Worm (Caenorhabditis elegans): ENCODE measurements around the gene Y41C4A.21.

Gene Y41C4A.21

ce11 chrIII:11689887-11690286 lies 42.3 kb upstream of the Y41C4A.21 start:
- TF ChIP-seq flh-1 (GFP tag; optimal IDR thresholded peaks at IDR 0.05), result no peak
- no peak for TF ChIP-seq zip-8 (tag; optimal IDR thresholded peaks at IDR 0.05)
- no peak for TF ChIP-seq ceh-43 (GFP tag; optimal IDR thresholded peaks at IDR 0.05)
- TF ChIP-seq elt-3 (tag; optimal IDR thresholded peaks at IDR 0.05), result no peak
- no peak for TF ChIP-seq M03D4.4 (tag; optimal IDR thresholded peaks at IDR 0.05)
- no peak for TF ChIP-seq unc-39 (tag; optimal IDR thresholded peaks at IDR 0.05)
- no peak for TF ChIP-seq lsy-2 (tag; optimal IDR thresholded peaks at IDR 0.05)
- no peak for TF ChIP-seq nhr-237 (tag; optimal IDR thresholded peaks at IDR 0.05)
- no peak for TF ChIP-seq ham-2 (GFP tag; optimal IDR thresholded peaks at IDR 0.05)
- TF ChIP-seq mab-5 (tag; optimal IDR thresholded peaks at IDR 0.05), result no peak
- TF ChIP-seq lin-13 (tag; optimal IDR thresholded peaks at IDR 0.05), result no peak
- TF ChIP-seq blmp-1 (tag; optimal IDR thresholded peaks at IDR 0.05), result no peak
- no peak for TF ChIP-seq elt-1 (tag; optimal IDR thresholded peaks at IDR 0.05; ENCODE audit: borderline replicate concordance, insufficient read depth)
- no peak for TF ChIP-seq unc-120 (tag; optimal IDR thresholded peaks at IDR 0.05; ENCODE audit: poor library complexity, severe bottlenecking)

ce11 chrIII:11692380-11692779 lies 39.8 kb upstream of the Y41C4A.21 start:
- TF ChIP-seq ceh-83 (GFP tag; optimal IDR thresholded peaks at IDR 0.05) (no peak), ces-1 (GFP tag; optimal IDR thresholded peaks at IDR 0.05) (no peak), blmp-1 (tag; optimal IDR thresholded peaks at IDR 0.05) (no peak), elt-1 (tag; optimal IDR thresholded peaks at IDR 0.05; ENCODE audit: borderline replicate concordance, insufficient read depth) (no peak), mab-5 (tag; optimal IDR thresholded peaks at IDR 0.05) (no peak), pha-4 (tag; optimal IDR thresholded peaks at IDR 0.05) (no peak), nhr-28 (tag; optimal IDR thresholded peaks at IDR 0.05) (no peak), bed-3 (GFP tag; optimal IDR thresholded peaks at IDR 0.05) (no peak), nhr-76 (tag; optimal IDR thresholded peaks at IDR 0.05) (no peak), lin-32 (GFP tag; optimal IDR thresholded peaks at IDR 0.05) (no peak), mep-1 (tag; optimal IDR thresholded peaks at IDR 0.05) (no peak), unc-62 (GFP tag; optimal IDR thresholded peaks at IDR 0.05) (no peak), ceh-39 (tag; optimal IDR thresholded peaks at IDR 0.05) (no peak), mls-2 (tag; optimal IDR thresholded peaks at IDR 0.05) (no peak), cnd-1 (tag; optimal IDR thresholded peaks at IDR 0.05) (no peak), lsy-2 (tag; optimal IDR thresholded peaks at IDR 0.05) (no peak)

- no peak for TF ChIP-seq unc-62 (GFP tag; optimal IDR thresholded peaks at IDR 0.05)
- TF ChIP-seq M03D4.4 (tag; optimal IDR thresholded peaks at IDR 0.05), result no peak
- no peak for TF ChIP-seq lin-32 (GFP tag; optimal IDR thresholded peaks at IDR 0.05)
- TF ChIP-seq sem-2 (GFP tag; optimal IDR thresholded peaks at IDR 0.05), result no peak
- no peak for TF ChIP-seq pha-4 (tag; optimal IDR thresholded peaks at IDR 0.05)
- TF ChIP-seq mep-1 (tag; optimal IDR thresholded peaks at IDR 0.05), result no peak
- TF ChIP-seq unc-39 (tag; optimal IDR thresholded peaks at IDR 0.05), result no peak
- TF ChIP-seq elt-1 (tag; optimal IDR thresholded peaks at IDR 0.05; ENCODE audit: borderline replicate concordance, insufficient read depth), result no peak
- no peak for TF ChIP-seq hlh-1 (tag; optimal IDR thresholded peaks at IDR 0.05)
- no peak for TF ChIP-seq tbx-8 (GFP tag; optimal IDR thresholded peaks at IDR 0.05)
- no peak for TF ChIP-seq unc-120 (tag; optimal IDR thresholded peaks at IDR 0.05; ENCODE audit: poor library complexity, severe bottlenecking)
- TF ChIP-seq lsy-2 (tag; optimal IDR thresholded peaks at IDR 0.05), result no peak
- TF ChIP-seq cnd-1 (tag; optimal IDR thresholded peaks at IDR 0.05), result no peak
- no peak for TF ChIP-seq mls-2 (tag; optimal IDR thresholded peaks at IDR 0.05)
- TF ChIP-seq sptf-1 (tag; optimal IDR thresholded peaks at IDR 0.05), result no peak
- no peak for TF ChIP-seq nhr-12 (tag; optimal IDR thresholded peaks at IDR 0.05)
- no peak for TF ChIP-seq elt-3 (tag; optimal IDR thresholded peaks at IDR 0.05)
- no peak for TF ChIP-seq nhr-76 (tag; optimal IDR thresholded peaks at IDR 0.05)
- TF ChIP-seq mab-5 (tag; optimal IDR thresholded peaks at IDR 0.05), result no peak
Measured at ce11 chrIII:11694506-11694947, 37.6 kb upstream of the Y41C4A.21 start.

DNA sequence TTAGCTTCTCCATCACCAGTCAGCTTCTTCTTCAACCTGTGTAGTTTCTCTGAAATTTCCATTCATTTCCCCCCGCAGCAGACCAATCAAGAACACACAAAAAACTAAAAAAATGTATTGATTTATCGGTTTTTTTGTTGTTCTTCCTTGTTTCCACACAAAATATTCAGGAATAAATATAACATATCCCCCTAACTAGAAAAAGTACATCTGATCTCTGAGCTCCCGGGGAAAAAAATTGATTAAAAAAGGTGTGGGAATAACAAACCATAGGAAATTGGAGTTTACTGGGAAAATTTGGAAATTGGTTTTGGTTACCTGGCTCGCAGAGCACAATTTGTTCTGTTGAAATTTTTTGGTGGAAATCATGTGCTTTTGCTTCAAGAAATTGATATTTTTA lies 37.2 kb upstream of the Y41C4A.21 start, which contains the start of gene Y41C4A.22:
TSS of gene Y41C4A.22 (plus strand) at position 301 of the 400 bp plus-strand sequence.
- TF ChIP-seq elt-3 (tag; optimal IDR thresholded peaks at IDR 0.05) (no peak), unc-120 (tag; optimal IDR thresholded peaks at IDR 0.05; ENCODE audit: poor library complexity, severe bottlenecking) (no peak), ceh-43 (GFP tag; optimal IDR thresholded peaks at IDR 0.05) (no peak), blmp-1 (tag; optimal IDR thresholded peaks at IDR 0.05) (no peak), unc-62 (GFP tag; optimal IDR thresholded peaks at IDR 0.05) (no peak), ces-1 (GFP tag; optimal IDR thresholded peaks at IDR 0.05) (no peak), sem-2 (GFP tag; optimal IDR thresholded peaks at IDR 0.05) (no peak), hlh-1 (tag; optimal IDR thresholded peaks at IDR 0.05) (no peak), tbx-8 (GFP tag; optimal IDR thresholded peaks at IDR 0.05) (no peak), sptf-1 (tag; optimal IDR thresholded peaks at IDR 0.05) (no peak), flh-1 (GFP tag; optimal IDR thresholded peaks at IDR 0.05) (no peak), M03D4.4 (tag; optimal IDR thresholded peaks at IDR 0.05) (no peak), elt-1 (tag; optimal IDR thresholded peaks at IDR 0.05; ENCODE audit: borderline replicate concordance, insufficient read depth) (no peak), lin-32 (GFP tag; optimal IDR thresholded peaks at IDR 0.05) (no peak), nhr-28 (tag; optimal IDR thresholded peaks at IDR 0.05) (no peak), lsy-2 (tag; optimal IDR thresholded peaks at IDR 0.05) (no peak), zip-8 (tag; optimal IDR thresholded peaks at IDR 0.05) (no peak)

Data from whole organism, mixed stage, embryonic.